Worm (Caenorhabditis elegans): ENCODE measurements around the gene F26F4.6.

- TF ChIP-seq dao-5 (tag; optimal IDR thresholded peaks at IDR 0.05) (no peak), him-1 (tag; optimal IDR thresholded peaks at IDR 0.05) (no peak), W03F9.2 (tag; optimal IDR thresholded peaks at IDR 0.05) (no peak)
Observed at ce11 chrIII:4899035-4899578, 5.7 kb upstream of the F26F4.6 start, which contains the start of gene nhl-2.
